Worm (Caenorhabditis elegans) whole organism, midembryonic: ENCODE data around the gene T04B2.3.

Source experiments
- T22C8.4 ChIP-seq: fragments of 200-800 bp; sonication (Bioruptor generic); IDR thresholded peaks from 2 replicates; pipeline ENCODE4 v1.3.6; 2022; ENCODE audit warnings: missing genetic modification characterization, missing compliant biosample characterization
- cog-1 ChIP-seq: sonication (generic microtip); optimal IDR thresholded peaks from 2 replicates; lab custom pipeline; 2016; ENCODE audit warnings: missing genetic modification characterization, missing compliant biosample characterization
- flt-1 ChIP-seq: fragments of 200-800 bp; sonication (Bioruptor generic); IDR thresholded peaks from 2 replicates; pipeline ENCODE4 v1.3.6; 2022; ENCODE audit warnings: missing genetic modification characterization, missing compliant biosample characterization
- klf-2 ChIP-seq: fragments of 200-800 bp; sonication (Bioruptor generic); conservative IDR thresholded peaks from 2 replicates; pipeline ENCODE4 v1.3.6; 2022; ENCODE audit warnings: missing genetic modification reagents, missing genetic modification characterization, missing compliant biosample characterization
- med-1 ChIP-seq: sonication (generic microtip); optimal IDR thresholded peaks from 2 replicates; lab custom pipeline; 2017; ENCODE audit warnings: missing genetic modification characterization, mild to moderate bottlenecking, missing compliant biosample characterization, antibody characterized with exemption, missing genetic modification reagents; ENCODE audit not compliant: insufficient read depth
- ref-1 ChIP-seq: fragments of 200-800 bp; sonication (Bioruptor generic); conservative IDR thresholded peaks from 2 replicates; pipeline ENCODE4 v1.3.6; 2022; ENCODE audit warnings: missing genetic modification reagents, missing genetic modification characterization, missing compliant biosample characterization
- tab-1 ChIP-seq: fragments of 200-800 bp; sonication (Bioruptor generic); IDR thresholded peaks from 2 replicates; pipeline ENCODE4 v1.3.6; 2022; ENCODE audit warnings: missing genetic modification characterization, missing compliant biosample characterization
- ztf-23 ChIP-seq: fragments of 200-800 bp; sonication (Bioruptor generic); IDR thresholded peaks from 2 replicates; pipeline ENCODE4 v1.3.6; 2022; ENCODE audit warnings: missing genetic modification reagents, missing genetic modification characterization, missing compliant biosample characterization
- ztf-29 ChIP-seq: fragments of 200-800 bp; sonication (Bioruptor generic); IDR thresholded peaks from 2 replicates; pipeline ENCODE4 v1.3.6; 2022; ENCODE audit warnings: missing genetic modification reagents, missing genetic modification characterization, missing compliant biosample characterization

T04B2.3 gene

ce11 chrIV:10051088-10051487, 3.9 kb downstream of the T04B2.3 start, which contains the start of gene T04B2.8:
Gene T04B2.8 (minus strand): TSS chrIV:10051188.
- TF ChIP-seq ref-1 (no peak), flt-1 (GFP tag; lab: Robert Waterston, UW) (no peak), cog-1 (tag; lab: Kevin White, UChicago) (no peak), ztf-29 (GFP tag; lab: Robert Waterston, UW) (no peak), T22C8.4 (no peak), klf-2 (GFP tag; lab: Robert Waterston, UW) (no peak), tab-1 (GFP tag; lab: Robert Waterston, UW) (no peak), med-1 (GFP tag; lab: Kevin White, UChicago) (no peak), ztf-23 (GFP tag; lab: Robert Waterston, UW) (no peak)

ce11 chrIV:10053550-10053949, 6.3 kb downstream of the T04B2.3 start, which contains the start of gene srv-12:
Gene srv-12 (minus strand): TSS chrIV:10053650.
- TF ChIP-seq tab-1 (GFP tag; lab: Robert Waterston, UW) (no peak), med-1 (GFP tag; lab: Kevin White, UChicago) (no peak), ztf-23 (GFP tag; lab: Robert Waterston, UW) (no peak), ref-1 (no peak), T22C8.4 (no peak), cog-1 (tag; lab: Kevin White, UChicago) (no peak), ztf-29 (GFP tag; lab: Robert Waterston, UW) (no peak), klf-2 (GFP tag; lab: Robert Waterston, UW) (no peak), flt-1 (GFP tag; lab: Robert Waterston, UW) (no peak)

ce11 chrIV:10056138-10056537, 8.9 kb downstream of the T04B2.3 start, which contains the start of gene T04B2.7:
Gene T04B2.7 (minus strand): TSS chrIV:10056238.
- TF ChIP-seq med-1 (GFP tag; lab: Kevin White, UChicago): no peak
- TF ChIP-seq cog-1 (tag; lab: Kevin White, UChicago): no peak
- no peak for TF ChIP-seq flt-1 (GFP tag; lab: Robert Waterston, UW)
- TF ChIP-seq tab-1 (GFP tag; lab: Robert Waterston, UW): no peak
- no peak for TF ChIP-seq ztf-29 (GFP tag; lab: Robert Waterston, UW)
- TF ChIP-seq ztf-23 (GFP tag; lab: Robert Waterston, UW): no peak
- TF ChIP-seq ref-1: no peak
- TF ChIP-seq T22C8.4: no peak

- TF ChIP-seq T22C8.4 (no peak), ztf-23 (GFP tag; lab: Robert Waterston, UW) (no peak), flt-1 (GFP tag; lab: Robert Waterston, UW) (no peak), cog-1 (tag; lab: Kevin White, UChicago) (no peak), ref-1 (no peak), ztf-29 (GFP tag; lab: Robert Waterston, UW) (no peak), tab-1 (GFP tag; lab: Robert Waterston, UW) (no peak), med-1 (GFP tag; lab: Kevin White, UChicago) (no peak), klf-2 (GFP tag; lab: Robert Waterston, UW) (no peak)
These were observed 12.0 kb downstream of the T04B2.3 start for ce11 chrIV:10059175-10059574.

ce11 chrIV:10060795-10061194, 13.6 kb downstream of the T04B2.3 start:
- TF ChIP-seq klf-2 (GFP tag; lab: Robert Waterston, UW): no peak
- TF ChIP-seq T22C8.4: no peak
- no peak for TF ChIP-seq tab-1 (GFP tag; lab: Robert Waterston, UW)
- TF ChIP-seq flt-1 (GFP tag; lab: Robert Waterston, UW): no peak
- no peak for TF ChIP-seq ztf-23 (GFP tag; lab: Robert Waterston, UW)
- TF ChIP-seq ref-1: no peak
- TF ChIP-seq ztf-29 (GFP tag; lab: Robert Waterston, UW): no peak
- no peak for TF ChIP-seq med-1 (GFP tag; lab: Kevin White, UChicago)
- TF ChIP-seq cog-1 (tag; lab: Kevin White, UChicago): no peak

ce11 chrIV:10062728-10063127, 15.5 kb downstream of the T04B2.3 start, which contains the start of gene ipla-7:
Gene ipla-7 (minus strand): TSS chrIV:10062849.
- no peak for TF ChIP-seq klf-2 (GFP tag; lab: Robert Waterston, UW)
- no peak for TF ChIP-seq tab-1 (GFP tag; lab: Robert Waterston, UW)
- no peak for TF ChIP-seq cog-1 (tag; lab: Kevin White, UChicago)
- TF ChIP-seq med-1 (GFP tag; lab: Kevin White, UChicago): no peak
- TF ChIP-seq flt-1 (GFP tag; lab: Robert Waterston, UW): no peak
- TF ChIP-seq T22C8.4: no peak
- TF ChIP-seq ztf-23 (GFP tag; lab: Robert Waterston, UW): no peak
- no peak for TF ChIP-seq ztf-29 (GFP tag; lab: Robert Waterston, UW)

ce11 chrIV:10063941-10064340, 16.7 kb downstream of the T04B2.3 start:
- no peak for TF ChIP-seq ref-1
- TF ChIP-seq ztf-23 (GFP tag; lab: Robert Waterston, UW): no peak
- no peak for TF ChIP-seq T22C8.4
- TF ChIP-seq cog-1 (tag; lab: Kevin White, UChicago): no peak
- no peak for TF ChIP-seq tab-1 (GFP tag; lab: Robert Waterston, UW)
- no peak for TF ChIP-seq flt-1 (GFP tag; lab: Robert Waterston, UW)
- TF ChIP-seq ztf-29 (GFP tag; lab: Robert Waterston, UW): no peak
- TF ChIP-seq med-1 (GFP tag; lab: Kevin White, UChicago): no peak
- no peak for TF ChIP-seq klf-2 (GFP tag; lab: Robert Waterston, UW)

ce11 chrIV:10065159-10065558, 18.0 kb downstream of the T04B2.3 start:
- TF ChIP-seq klf-2 (GFP tag; lab: Robert Waterston, UW) (no peak), T22C8.4 (no peak), cog-1 (tag; lab: Kevin White, UChicago) (no peak)

- TF ChIP-seq cog-1 (tag; lab: Kevin White, UChicago): no peak
- TF ChIP-seq T22C8.4: no peak
- no peak for TF ChIP-seq tab-1 (GFP tag; lab: Robert Waterston, UW)
- TF ChIP-seq flt-1 (GFP tag; lab: Robert Waterston, UW): no peak
- no peak for TF ChIP-seq ref-1
- TF ChIP-seq med-1 (GFP tag; lab: Kevin White, UChicago): no peak
- TF ChIP-seq ztf-23 (GFP tag; lab: Robert Waterston, UW): no peak
- no peak for TF ChIP-seq klf-2 (GFP tag; lab: Robert Waterston, UW)
- no peak for TF ChIP-seq ztf-29 (GFP tag; lab: Robert Waterston, UW)
These were observed 19.2 kb downstream of the T04B2.3 start for ce11 chrIV:10066456-10066855.
